Worm (Caenorhabditis elegans) whole organism, L1 larva: ENCODE data around the gene famh-136.

Experiments used
- aha-1 ChIP-seq: fragments of 150-350 bp; optimal IDR thresholded peaks from 2 replicates; lab custom pipeline; 2014; ENCODE audit warnings: missing biosample characterization, missing genetic modification characterization
- ama-1 ChIP-seq: fragments of 150-350 bp; optimal IDR thresholded peaks from 2 replicates; lab custom pipeline; 2014
- blmp-1 ChIP-seq: fragments of 150-350 bp; optimal IDR thresholded peaks from 2 replicates; lab custom pipeline; 2014; ENCODE audit warnings: missing biosample characterization, missing genetic modification characterization
- ces-1 ChIP-seq: fragments of 150-350 bp; optimal IDR thresholded peaks from 2 replicates; lab custom pipeline; 2014; ENCODE audit warnings: missing biosample characterization, missing genetic modification reagents, missing genetic modification characterization
- dpl-1 ChIP-seq, 3 experiments: fragments of 150-350 bp in 2 of 3; sonication (generic microtip) in 1 of 3; optimal IDR thresholded peaks; 2 replicates each; lab custom pipeline; 2014 to 2017; ENCODE audit warnings: missing biosample characterization in 3 of 3, missing genetic modification characterization in 3 of 3, missing genetic modification reagents in 3 of 3
- irx-1 ChIP-seq: sonication (generic microtip); optimal IDR thresholded peaks from 2 replicates; lab custom pipeline; 2016; ENCODE audit warnings: missing genetic modification characterization, missing compliant biosample characterization
- lin-39 ChIP-seq: fragments of 150-350 bp; optimal IDR thresholded peaks from 2 replicates; lab custom pipeline; 2014; ENCODE audit warnings: missing biosample characterization, missing genetic modification reagents, missing genetic modification characterization
- mep-1 ChIP-seq: fragments of 150-350 bp; optimal IDR thresholded peaks from 2 replicates; lab custom pipeline; 2014; ENCODE audit warnings: missing biosample characterization, missing genetic modification characterization
- nhr-76 ChIP-seq: sonication (generic microtip); optimal IDR thresholded peaks from 2 replicates; lab custom pipeline; 2017; ENCODE audit warnings: missing biosample characterization, missing genetic modification characterization
- unc-86 ChIP-seq: sonication (generic microtip); optimal IDR thresholded peaks from 2 replicates; lab custom pipeline; 2016; ENCODE audit warnings: missing genetic modification characterization, missing compliant biosample characterization
- ztf-4 ChIP-seq: fragments of 150-350 bp; optimal IDR thresholded peaks from 2 replicates; lab custom pipeline; 2014; ENCODE audit warnings: missing biosample characterization, missing genetic modification characterization

DNA sequence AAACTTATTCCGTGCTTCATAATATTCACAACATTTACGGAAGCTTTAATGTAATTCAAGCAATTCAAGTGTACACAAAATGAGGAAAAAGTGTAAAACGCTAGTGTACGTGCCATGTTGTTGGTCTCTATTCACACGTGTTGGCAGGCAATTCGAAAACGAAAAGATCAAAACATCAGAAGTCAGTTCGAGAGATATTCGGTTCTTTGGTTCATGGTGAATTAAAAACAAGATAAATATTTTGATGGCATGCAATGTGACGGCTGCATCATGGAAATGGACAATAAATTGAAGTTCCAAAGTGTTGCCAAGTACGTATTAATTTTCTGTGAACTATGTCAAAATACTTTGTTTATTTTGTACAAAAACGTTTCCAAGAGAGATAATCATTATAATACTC is 34.5 kb downstream of the famh-136 start:
- TF ChIP-seq ztf-4 (tag; lab: Kevin White, UChicago) (peak; percentile 77), ces-1 (GFP tag; lab: Kevin White, UChicago) (no peak), unc-86 (tag; lab: Kevin White, UChicago) (no peak), blmp-1 (tag; lab: Kevin White, UChicago) (no peak), mep-1 (tag; lab: Kevin White, UChicago) (no peak), dpl-1 (GFP tag; optimal IDR thresholded peaks at IDR 0.05; lab: Kevin White, UChicago) (no peak), irx-1 (tag; lab: Kevin White, UChicago) (no peak), lin-39 (no peak), aha-1 (tag; lab: Kevin White, UChicago) (no peak), nhr-76 (tag; lab: Kevin White, UChicago) (no peak), ama-1 (lab: Kevin White, UChicago) (no peak)
